Fruit fly (Drosophila melanogaster) whole organism, prepupa: ENCODE results near the gene Npc2b.

Experiments used
- CG10669 ChIP-seq: fragments of 200-800 bp; sonication (Bioruptor generic); optimal IDR thresholded peaks from 3 replicates; lab custom pipeline; 2018; ENCODE audit warnings: missing biosample characterization, mild to moderate bottlenecking, missing genetic modification characterization, moderate library complexity
- CG11902 ChIP-seq: fragments of 200-800 bp; sonication (Bioruptor generic); optimal IDR thresholded peaks from 3 replicates; lab custom pipeline; 2016; ENCODE audit warnings: missing biosample characterization, missing genetic modification characterization
- CG3032 ChIP-seq: fragments of 200-800 bp; optimal IDR thresholded peaks from 2 replicates; lab custom pipeline; 2019; ENCODE audit warnings: missing biosample characterization, mild to moderate bottlenecking, missing genetic modification characterization, moderate library complexity
- CG6854 ChIP-seq: fragments of 200-800 bp; sonication (Bioruptor generic); optimal IDR thresholded peaks from 2 replicates; lab custom pipeline; 2017; ENCODE audit warnings: missing biosample characterization, mild to moderate bottlenecking, missing genetic modification characterization
- Sox102F ChIP-seq: fragments of 200-800 bp; sonication (Bioruptor generic); optimal IDR thresholded peaks from 2 replicates; lab custom pipeline; 2016; ENCODE audit warnings: missing biosample characterization, mild to moderate bottlenecking, missing genetic modification characterization
- pdm3 ChIP-seq: fragments of 200-800 bp; sonication (Bioruptor generic); optimal IDR thresholded peaks from 3 replicates; lab custom pipeline; 2016; ENCODE audit warnings: missing biosample characterization, missing genetic modification characterization
- ss ChIP-seq, 2 experiments: fragments of 200-800 bp; sonication (Bioruptor generic); optimal IDR thresholded peaks; 2 replicates in 1 of 2; 3 replicates in 1 of 2; lab custom pipeline; 2017 to 2018; ENCODE audit warnings: mild to moderate bottlenecking in 2 of 2, missing biosample characterization in 2 of 2, missing genetic modification characterization in 2 of 2, moderate library complexity in 1 of 2

DNA sequence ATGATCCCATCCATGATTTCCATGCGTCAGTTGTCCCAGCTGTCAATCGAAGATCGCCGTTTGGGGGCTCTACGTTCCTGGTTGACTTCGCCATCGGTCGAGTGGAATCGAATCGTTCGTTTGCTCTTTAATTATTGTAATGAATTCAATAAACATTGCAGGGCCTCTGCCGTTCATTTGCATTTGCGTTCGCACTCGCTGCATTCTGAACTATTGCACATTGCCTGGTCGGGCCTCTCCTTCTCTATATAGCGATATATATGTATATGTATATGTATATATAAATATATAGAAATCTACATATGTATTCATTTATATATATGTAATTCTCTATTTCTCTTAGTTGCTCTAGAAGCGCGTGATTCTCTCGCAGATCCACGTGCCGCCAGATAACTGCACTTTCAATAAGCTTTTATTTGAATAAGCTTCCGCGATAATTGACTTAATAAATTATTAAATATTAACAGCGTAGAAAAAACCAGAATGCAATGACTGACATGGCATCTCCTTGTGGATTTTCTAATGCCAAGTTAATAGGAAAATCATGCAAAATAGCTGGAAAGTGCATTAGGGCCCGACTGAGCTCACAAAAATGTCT lies 29.5 kb upstream of the Npc2b start:
- TF ChIP-seq pdm3 (GFP tag; lab: Kevin White, UChicago) (no peak), ss (GFP tag; optimal IDR thresholded peaks at IDR 0.05; lab: Kevin White, UChicago) (no peak), CG3032 (no peak), CG10669 (GFP tag; lab: Kevin White, UChicago) (no peak), CG6854 (GFP tag; lab: Kevin White, UChicago) (no peak), CG11902 (GFP tag; lab: Kevin White, UChicago) (no peak), Sox102F (no peak)
